Worm (Caenorhabditis elegans) whole organism, midembryonic: Measurements from ENCODE around the gene K03A11.5.

Experiments
- T22C8.4 ChIP-seq: fragments of 200-800 bp; sonication (Bioruptor generic); IDR thresholded peaks from 2 replicates; pipeline ENCODE4 v1.3.6; 2022; ENCODE audit warnings: missing genetic modification characterization, missing compliant biosample characterization
- cog-1 ChIP-seq: sonication (generic microtip); optimal IDR thresholded peaks from 2 replicates; lab custom pipeline; 2016; ENCODE audit warnings: missing genetic modification characterization, missing compliant biosample characterization
- klf-2 ChIP-seq: fragments of 200-800 bp; sonication (Bioruptor generic); conservative IDR thresholded peaks from 2 replicates; pipeline ENCODE4 v1.3.6; 2022; ENCODE audit warnings: missing genetic modification reagents, missing genetic modification characterization, missing compliant biosample characterization
- med-1 ChIP-seq: sonication (generic microtip); optimal IDR thresholded peaks from 2 replicates; lab custom pipeline; 2017; ENCODE audit warnings: missing genetic modification characterization, mild to moderate bottlenecking, missing compliant biosample characterization, antibody characterized with exemption, missing genetic modification reagents; ENCODE audit not compliant: insufficient read depth
- ref-1 ChIP-seq: fragments of 200-800 bp; sonication (Bioruptor generic); conservative IDR thresholded peaks from 2 replicates; pipeline ENCODE4 v1.3.6; 2022; ENCODE audit warnings: missing genetic modification reagents, missing genetic modification characterization, missing compliant biosample characterization
- ztf-23 ChIP-seq: fragments of 200-800 bp; sonication (Bioruptor generic); IDR thresholded peaks from 2 replicates; pipeline ENCODE4 v1.3.6; 2022; ENCODE audit warnings: missing genetic modification reagents, missing genetic modification characterization, missing compliant biosample characterization
- ztf-29 ChIP-seq: fragments of 200-800 bp; sonication (Bioruptor generic); IDR thresholded peaks from 2 replicates; pipeline ENCODE4 v1.3.6; 2022; ENCODE audit warnings: missing genetic modification reagents, missing genetic modification characterization, missing compliant biosample characterization

DNA sequence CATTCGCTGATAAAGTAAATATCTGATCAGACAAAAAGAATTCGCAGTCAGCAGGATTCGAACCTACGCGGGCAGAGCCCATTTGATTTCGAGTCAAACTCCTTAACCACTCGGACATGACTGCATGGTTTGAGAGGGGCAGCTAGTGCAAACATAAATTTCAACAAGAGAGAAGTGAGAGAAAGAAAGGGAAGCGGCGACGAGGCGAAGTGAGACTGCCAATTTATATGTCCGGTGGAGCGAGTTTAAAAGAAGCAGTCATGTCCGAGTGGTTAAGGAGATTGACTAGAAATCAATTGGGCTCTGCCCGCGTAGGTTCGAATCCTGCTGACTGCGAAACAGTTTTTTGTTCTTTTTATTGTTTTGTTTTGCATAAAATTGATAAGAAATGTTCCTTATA lies 17.0 kb upstream of the K03A11.5 start:
- TF ChIP-seq med-1 (GFP tag; lab: Kevin White, UChicago) (peak; percentile 81), ztf-23 (peak; percentile 96), klf-2 (GFP tag; lab: Robert Waterston, UW) (peak; percentile 90), ref-1 (GFP tag; lab: Robert Waterston, UW) (peak; percentile 91), ztf-29 (GFP tag; lab: Robert Waterston, UW) (peak; percentile 94), cog-1 (tag; lab: Kevin White, UChicago) (peak; percentile 86), T22C8.4 (peak; percentile 95)
